Worm (Caenorhabditis elegans): ENCODE measurements around the gene R05A10.7.

R05A10.7 gene

ce11 chrIV:14115556-14115955 lies 47.1 kb downstream of the R05A10.7 start:
- TF ChIP-seq nhr-23 (tag; optimal IDR thresholded peaks at IDR 0.05) (no peak), lin-13 (GFP tag; optimal IDR thresholded peaks at IDR 0.05) (no peak), aly-2 (tag; optimal IDR thresholded peaks at IDR 0.05) (no peak), dmd-4 (tag; optimal IDR thresholded peaks at IDR 0.05) (no peak), nhr-129 (tag; optimal IDR thresholded peaks at IDR 0.05) (no peak), skn-1 (tag; optimal IDR thresholded peaks at IDR 0.05) (no peak), nhr-6 (tag; optimal IDR thresholded peaks at IDR 0.05) (no peak), ztf-4 (tag; optimal IDR thresholded peaks at IDR 0.05) (no peak), nhr-25 (tag; optimal IDR thresholded peaks at IDR 0.05) (no peak), unc-55 (GFP tag; optimal IDR thresholded peaks at IDR 0.05) (no peak), mab-5 (tag; optimal IDR thresholded peaks at IDR 0.05) (no peak), crh-2 (tag; optimal IDR thresholded peaks at IDR 0.05) (no peak), nhr-237 (tag; optimal IDR thresholded peaks at IDR 0.05) (no peak), nhr-77 (tag; optimal IDR thresholded peaks at IDR 0.05) (no peak), mdl-1 (tag; optimal IDR thresholded peaks at IDR 0.05) (no peak), ztf-11 (tag; optimal IDR thresholded peaks at IDR 0.05) (no peak)

ce11 chrIV:14115045-14115444 lies 47.6 kb downstream of the R05A10.7 start:
- TF ChIP-seq ceh-82 (tag; optimal IDR thresholded peaks at IDR 0.05) = no peak
- TF ChIP-seq ztf-11 (tag; optimal IDR thresholded peaks at IDR 0.05) = no peak
- TF ChIP-seq sma-3 (GFP tag; optimal IDR thresholded peaks at IDR 0.05) = no peak
- TF ChIP-seq ZK546.5 (tag; optimal IDR thresholded peaks at IDR 0.05) = no peak
- no peak for TF ChIP-seq egl-27 (tag; optimal IDR thresholded peaks at IDR 0.05)
- no peak for TF ChIP-seq nhr-12 (tag; optimal IDR thresholded peaks at IDR 0.05)
- TF ChIP-seq zag-1 (tag; optimal IDR thresholded peaks at IDR 0.05) = no peak
- no peak for TF ChIP-seq ztf-1 (GFP tag; conservative IDR thresholded peaks at IDR 0.05)
- TF ChIP-seq nhr-10 (tag; optimal IDR thresholded peaks at IDR 0.05) = no peak
- no peak for TF ChIP-seq R02D3.7 (tag; optimal IDR thresholded peaks at IDR 0.05)
- TF ChIP-seq lin-39 (tag; optimal IDR thresholded peaks at IDR 0.05) = no peak
- no peak for TF ChIP-seq nhr-6 (tag; optimal IDR thresholded peaks at IDR 0.05)
- TF ChIP-seq crh-2 (tag; optimal IDR thresholded peaks at IDR 0.05) = no peak
- no peak for TF ChIP-seq mbf-1 (tag; optimal IDR thresholded peaks at IDR 0.05)

DNA sequence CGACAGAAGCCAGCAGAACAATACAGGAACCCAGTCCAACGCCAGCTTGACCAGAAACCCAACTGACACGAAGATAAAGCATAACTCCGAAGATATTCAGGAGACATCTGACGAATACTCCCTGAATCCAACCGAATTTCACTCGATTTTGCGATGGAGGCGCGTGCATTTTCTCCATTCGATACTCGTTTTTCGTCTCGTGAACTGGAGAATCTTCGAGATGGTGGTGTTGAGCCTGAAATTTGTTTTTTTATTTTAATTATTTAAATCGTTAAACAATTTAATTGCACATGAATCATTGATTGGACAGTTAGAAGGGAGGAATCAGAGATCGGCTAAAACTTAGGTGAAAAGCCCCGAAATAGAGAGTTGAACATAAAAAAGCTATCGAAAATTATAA lies 48.3 kb downstream of the R05A10.7 start:
- no peak for TF ChIP-seq elt-3 (tag; optimal IDR thresholded peaks at IDR 0.05)
- TF ChIP-seq ztf-4 (tag; optimal IDR thresholded peaks at IDR 0.05) = no peak
- TF ChIP-seq sma-9 (GFP tag; optimal IDR thresholded peaks at IDR 0.05) = no peak
- no peak for TF ChIP-seq sma-9 (tag; optimal IDR thresholded peaks at IDR 0.05)
- TF ChIP-seq sem-4 (tag; optimal IDR thresholded peaks at IDR 0.05) = no peak
- TF ChIP-seq ztf-11 (tag; optimal IDR thresholded peaks at IDR 0.05) = no peak
- no peak for TF ChIP-seq elt-1 (tag; optimal IDR thresholded peaks at IDR 0.05)
- no peak for TF ChIP-seq Y55F3AM.14 (GFP tag; optimal IDR thresholded peaks at IDR 0.05)
- TF ChIP-seq nhr-11 (tag; optimal IDR thresholded peaks at IDR 0.05) = no peak
- TF ChIP-seq unc-62 (GFP tag; optimal IDR thresholded peaks at IDR 0.05) = no peak
- no peak for TF ChIP-seq nhr-12 (tag; optimal IDR thresholded peaks at IDR 0.05)
- no peak for TF ChIP-seq lin-11 (tag; optimal IDR thresholded peaks at IDR 0.05)
- no peak for TF ChIP-seq unc-55 (GFP tag; optimal IDR thresholded peaks at IDR 0.05)
- no peak for TF ChIP-seq mbf-1 (tag; optimal IDR thresholded peaks at IDR 0.05)
- TF ChIP-seq nhr-10 (tag; optimal IDR thresholded peaks at IDR 0.05) = no peak
- TF ChIP-seq fos-1 (tag; optimal IDR thresholded peaks at IDR 0.05) = no peak
- TF ChIP-seq nhr-25 (tag; optimal IDR thresholded peaks at IDR 0.05) = no peak
- no peak for TF ChIP-seq nhr-129 (tag; optimal IDR thresholded peaks at IDR 0.05)

DNA sequence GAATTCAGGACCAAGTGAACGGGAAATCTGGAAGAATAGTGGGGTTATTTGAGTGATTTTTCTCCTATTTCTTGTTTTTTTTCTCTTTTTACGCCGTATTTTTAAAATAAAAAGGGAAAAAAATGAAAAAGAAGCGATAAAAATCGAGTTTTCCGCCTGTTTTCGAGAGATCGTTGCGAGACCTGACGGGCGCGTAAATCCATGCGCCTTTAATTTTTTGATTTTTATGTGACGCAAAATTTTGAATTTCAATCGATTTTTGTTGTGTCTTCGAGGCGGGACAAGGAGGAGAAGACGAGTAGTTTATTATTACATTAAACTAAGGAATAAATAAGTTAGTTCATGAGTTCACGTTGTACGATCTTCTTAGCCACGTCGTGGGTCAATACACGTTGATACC lies 49.1 kb downstream of the R05A10.7 start:
- TF ChIP-seq ceh-82 (tag; optimal IDR thresholded peaks at IDR 0.05) (no peak), lin-13 (GFP tag; optimal IDR thresholded peaks at IDR 0.05) (no peak), Y55F3AM.14 (GFP tag; optimal IDR thresholded peaks at IDR 0.05) (no peak), zag-1 (tag; optimal IDR thresholded peaks at IDR 0.05) (no peak), aly-2 (tag; optimal IDR thresholded peaks at IDR 0.05) (no peak), sma-9 (GFP tag; optimal IDR thresholded peaks at IDR 0.05) (no peak), sma-9 (tag; optimal IDR thresholded peaks at IDR 0.05) (no peak), alr-1 (tag; optimal IDR thresholded peaks at IDR 0.05) (no peak)

Measured in whole organism, L2 larva.